Fruit fly (Drosophila melanogaster) S2 (cell line): Measurements from ENCODE around the gene mRpS23.

Experiments
- CG8478 ChIP-seq: fragments of >200 bp; optimal IDR thresholded peaks from 2 replicates; lab custom pipeline; 2018
- CTCF ChIP-seq, 2 experiments: fragments of >200 bp; optimal IDR thresholded peaks; 2 replicates each; lab custom pipeline; 2018

DNA sequence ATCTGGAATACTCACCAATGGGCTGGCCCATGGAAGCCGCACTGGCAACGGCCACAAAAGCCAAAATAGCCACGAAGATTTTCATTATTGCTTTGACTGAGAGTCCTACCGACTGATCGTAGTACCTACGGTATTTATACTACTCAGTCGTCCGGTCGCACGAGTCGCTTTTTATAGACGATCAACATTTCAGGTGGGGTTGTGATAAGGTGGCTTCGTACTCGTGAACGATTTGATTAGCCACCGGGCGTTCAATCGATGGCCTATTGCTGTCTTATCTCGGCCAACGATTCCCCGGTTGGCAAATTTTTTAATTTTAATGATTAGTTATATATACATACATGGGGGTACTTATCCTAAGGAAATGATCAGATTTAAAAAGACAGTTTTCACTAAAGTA, 10.3 kb upstream of the mRpS23 start, which contains the start of gene CG8997:
- no peak for TF ChIP-seq CTCF (optimal IDR thresholded peaks at IDR 0.05; lab: Kevin White, UChicago)
- TF ChIP-seq CG8478: no peak
